Fruit fly (Drosophila melanogaster) whole organism, embryonic: ENCODE measurements around the gene pico.

ENCODE experiments used
- Bgb ChIP-seq: fragments of 200-800 bp; sonication (Bioruptor generic); IDR thresholded peaks from 2 replicates; pipeline ENCODE4 v1.3.6; 2022; ENCODE audit warnings: missing biosample characterization, missing genetic modification characterization; ENCODE audit not compliant: partially characterized antibody
- CG10267 ChIP-seq: fragments of 200-800 bp; sonication (Bioruptor generic); optimal IDR thresholded peaks from 2 replicates; lab custom pipeline; 2018; ENCODE audit warnings: missing biosample characterization, mild to moderate bottlenecking, missing genetic modification characterization, moderate library complexity
- CG11560 ChIP-seq: fragments of 200-800 bp; sonication (Bioruptor generic); IDR thresholded peaks from 3 replicates; pipeline ENCODE4 v1.3.6; 2022; ENCODE audit warnings: missing biosample characterization, missing genetic modification characterization
- CG12391 ChIP-seq: fragments of 200-800 bp; sonication (Bioruptor generic); optimal IDR thresholded peaks from 3 replicates; lab custom pipeline; 2018; ENCODE audit warnings: missing biosample characterization, mild to moderate bottlenecking, missing genetic modification characterization, moderate library complexity
- CG13287 ChIP-seq: fragments of 200-800 bp; sonication (Bioruptor generic); IDR thresholded peaks from 2 replicates; pipeline ENCODE4 v1.3.6; 2022; ENCODE audit warnings: missing biosample characterization, missing genetic modification characterization; ENCODE audit not compliant: partially characterized antibody
- CG16815 ChIP-seq: fragments of 200-800 bp; sonication (Bioruptor generic); optimal IDR thresholded peaks from 3 replicates; lab custom pipeline; 2017; ENCODE audit warnings: missing biosample characterization, mild to moderate bottlenecking, missing genetic modification characterization
- CG17912 ChIP-seq: fragments of 200-800 bp; sonication (Bioruptor generic); optimal IDR thresholded peaks from 2 replicates; lab custom pipeline; 2018; ENCODE audit warnings: missing biosample characterization, mild to moderate bottlenecking, missing genetic modification characterization
- CG18599 ChIP-seq: fragments of 200-800 bp; sonication (Bioruptor generic); optimal IDR thresholded peaks from 3 replicates; lab custom pipeline; 2017; ENCODE audit warnings: missing biosample characterization, missing genetic modification characterization, mild to moderate bottlenecking, moderate library complexity, missing genetic modification reagents
- CG18619 ChIP-seq: fragments of 200-800 bp; sonication (Bioruptor generic); optimal IDR thresholded peaks from 3 replicates; lab custom pipeline; 2017; ENCODE audit warnings: missing biosample characterization, mild to moderate bottlenecking, missing genetic modification characterization
- CG18764 ChIP-seq: fragments of 200-800 bp; sonication (Bioruptor generic); optimal IDR thresholded peaks from 3 replicates; lab custom pipeline; 2016; ENCODE audit warnings: missing biosample characterization, missing genetic modification characterization
- CG34422 ChIP-seq: fragments of 200-800 bp; sonication (Bioruptor generic); IDR thresholded peaks from 3 replicates; pipeline ENCODE4 v1.3.6; 2022; ENCODE audit warnings: missing biosample characterization, missing genetic modification characterization
- CG42726 ChIP-seq: fragments of 200-800 bp; sonication (Bioruptor generic); IDR thresholded peaks from 2 replicates; pipeline ENCODE4 v1.3.6; 2022; ENCODE audit warnings: missing biosample characterization, missing genetic modification characterization; ENCODE audit not compliant: partially characterized antibody
- CG5245 ChIP-seq: fragments of 200-800 bp; sonication (Bioruptor generic); optimal IDR thresholded peaks from 3 replicates; lab custom pipeline; 2016; ENCODE audit warnings: missing biosample characterization, missing genetic modification characterization
- CG6854 ChIP-seq: fragments of 200-800 bp; sonication (Bioruptor generic); optimal IDR thresholded peaks from 3 replicates; lab custom pipeline; 2017; ENCODE audit warnings: missing biosample characterization, mild to moderate bottlenecking, missing genetic modification characterization
- CG7556 ChIP-seq: fragments of 200-800 bp; sonication (Bioruptor generic); optimal IDR thresholded peaks from 2 replicates; lab custom pipeline; 2017; ENCODE audit warnings: missing biosample characterization, mild to moderate bottlenecking, missing genetic modification characterization
- CG8765 ChIP-seq: fragments of 200-800 bp; sonication (Bioruptor generic); IDR thresholded peaks from 2 replicates; pipeline ENCODE4 v1.3.6; 2022; ENCODE audit warnings: missing biosample characterization, missing genetic modification characterization
- CG9797 ChIP-seq: fragments of 200-800 bp; sonication (Bioruptor generic); optimal IDR thresholded peaks from 3 replicates; lab custom pipeline; 2018; ENCODE audit warnings: missing biosample characterization, mild to moderate bottlenecking, missing genetic modification characterization
- CoRest ChIP-seq: fragments of 200-800 bp; sonication (Bioruptor generic); optimal IDR thresholded peaks from 3 replicates; lab custom pipeline; 2018; ENCODE audit warnings: missing biosample characterization, mild to moderate bottlenecking, missing genetic modification characterization, moderate library complexity
- Hmx ChIP-seq: fragments of 200-800 bp; sonication (Bioruptor generic); optimal IDR thresholded peaks from 2 replicates; lab custom pipeline; 2016; ENCODE audit warnings: missing biosample characterization, missing genetic modification characterization
- Hsf ChIP-seq: fragments of 200-800 bp; sonication (Bioruptor generic); optimal IDR thresholded peaks from 3 replicates; lab custom pipeline; 2016; ENCODE audit warnings: missing biosample characterization, missing genetic modification characterization
- Max ChIP-seq: fragments of 200-800 bp; sonication (Bioruptor generic); optimal IDR thresholded peaks from 2 replicates; lab custom pipeline; 2016; ENCODE audit warnings: missing biosample characterization, mild to moderate bottlenecking, missing genetic modification characterization
- NFAT ChIP-seq: fragments of 200-800 bp; sonication (Bioruptor generic); IDR thresholded peaks from 2 replicates; pipeline ENCODE4 v1.3.6; 2022; ENCODE audit warnings: missing biosample characterization, missing genetic modification characterization
- Neu2 ChIP-seq: fragments of 200-800 bp; sonication (Bioruptor generic); optimal IDR thresholded peaks from 3 replicates; lab custom pipeline; 2016; ENCODE audit warnings: missing biosample characterization, missing genetic modification characterization, borderline replicate concordance
- Ptx1 ChIP-seq: fragments of 200-800 bp; sonication (Bioruptor generic); IDR thresholded peaks from 2 replicates; pipeline ENCODE4 v1.3.6; 2022; ENCODE audit warnings: missing biosample characterization, missing genetic modification characterization
- Sin3A ChIP-seq: fragments of >200 bp; optimal IDR thresholded peaks from 2 replicates; lab custom pipeline; 2018
- Stat92E ChIP-seq, 3 experiments: fragments of >200 bp in 2 of 3; fragments of 200-800 bp in 1 of 3; sonication (Bioruptor generic) in 1 of 3; optimal IDR thresholded peaks; 2 replicates each; lab custom pipeline; 2017 to 2019; ENCODE audit warnings: missing biosample characterization in 3 of 3, missing genetic modification characterization in 3 of 3, mild to moderate bottlenecking in 1 of 3, moderate library complexity in 1 of 3
- aop ChIP-seq: fragments of 200-800 bp; sonication (Bioruptor generic); IDR thresholded peaks from 2 replicates; pipeline ENCODE4 v1.3.6; 2022; ENCODE audit warnings: missing biosample characterization, missing genetic modification characterization
- ara ChIP-seq: fragments of 200-800 bp; sonication (Bioruptor generic); IDR thresholded peaks from 2 replicates; pipeline ENCODE4 v1.3.6; 2022; ENCODE audit warnings: missing biosample characterization, missing genetic modification characterization
- ash1 ChIP-seq: fragments of 200-800 bp; sonication (Bioruptor generic); optimal IDR thresholded peaks from 2 replicates; lab custom pipeline; 2018; ENCODE audit warnings: missing biosample characterization, mild to moderate bottlenecking, missing genetic modification characterization
- btn ChIP-seq: fragments of 200-800 bp; sonication (Bioruptor generic); optimal IDR thresholded peaks from 2 replicates; lab custom pipeline; 2016; ENCODE audit warnings: missing biosample characterization, missing genetic modification characterization
- eve ChIP-seq, 2 experiments: fragments of >200 bp; optimal IDR thresholded peaks; 2 replicates each; lab custom pipeline; 2017; ENCODE audit warnings: missing biosample characterization in 2 of 2, missing genetic modification characterization in 2 of 2
- fd3F ChIP-seq: fragments of 200-800 bp; sonication (Bioruptor generic); optimal IDR thresholded peaks from 2 replicates; lab custom pipeline; 2018; ENCODE audit warnings: missing biosample characterization, mild to moderate bottlenecking, missing genetic modification characterization, moderate library complexity
- gce ChIP-seq: fragments of 200-800 bp; sonication (Bioruptor generic); IDR thresholded peaks from 3 replicates; pipeline ENCODE4 v1.3.6; 2022; ENCODE audit warnings: missing biosample characterization, missing genetic modification characterization
- grau ChIP-seq: fragments of 200-800 bp; optimal IDR thresholded peaks from 3 replicates; lab custom pipeline; 2019; ENCODE audit warnings: missing biosample characterization, mild to moderate bottlenecking, missing genetic modification characterization, moderate library complexity
- jigr1 ChIP-seq: fragments of 200-800 bp; sonication (Bioruptor generic); IDR thresholded peaks from 3 replicates; pipeline ENCODE4 v1.3.6; 2022; ENCODE audit warnings: missing biosample characterization, missing genetic modification characterization
- lov ChIP-seq, 2 experiments: fragments of 200-800 bp in 1 of 2; fragments of >200 bp in 1 of 2; sonication (Bioruptor generic) in 1 of 2; IDR thresholded peaks in 1 of 2; optimal IDR thresholded peaks in 1 of 2; 2 replicates in 1 of 2; 3 replicates in 1 of 2; pipeline versions ENCODE4 v1.3.6 to Lab custom; 2017 to 2022; ENCODE audit warnings: missing biosample characterization in 1 of 2, missing genetic modification characterization in 1 of 2
- maf-S ChIP-seq: fragments of 200-800 bp; sonication (Bioruptor generic); optimal IDR thresholded peaks from 2 replicates; lab custom pipeline; 2016; ENCODE audit warnings: missing biosample characterization, missing genetic modification characterization
- otp ChIP-seq: fragments of 200-800 bp; sonication (Bioruptor generic); IDR thresholded peaks from 3 replicates; pipeline ENCODE4, ENCODE4 v1.3.6; 2022; ENCODE audit warnings: missing biosample characterization, missing genetic modification characterization
- pan ChIP-seq, 4 experiments: fragments of >200 bp in 3 of 4; fragments of 200-800 bp in 1 of 4; sonication (Bioruptor generic) in 1 of 4; optimal IDR thresholded peaks in 3 of 4; IDR thresholded peaks in 1 of 4; 2 replicates each; pipeline versions ENCODE4 v1.3.6 to Lab custom; 2017 to 2022; ENCODE audit warnings: missing biosample characterization in 2 of 4, missing genetic modification characterization in 2 of 4, mixed read lengths in 1 of 4
- psq ChIP-seq: fragments of 200-800 bp; sonication (Bioruptor generic); optimal IDR thresholded peaks from 2 replicates; lab custom pipeline; 2017; ENCODE audit warnings: missing biosample characterization, missing genetic modification characterization
- salm ChIP-seq: fragments of 200-800 bp; sonication (Bioruptor generic); optimal IDR thresholded peaks from 2 replicates; lab custom pipeline; 2018; ENCODE audit warnings: missing biosample characterization, mild to moderate bottlenecking, missing genetic modification characterization
- sc ChIP-seq, 3 experiments: fragments of >200 bp in 2 of 3; fragments of 200-800 bp in 1 of 3; sonication (Bioruptor generic) in 1 of 3; optimal IDR thresholded peaks; 2 replicates in 2 of 3; 3 replicates in 1 of 3; lab custom pipeline; 2017; ENCODE audit warnings: mild to moderate bottlenecking in 1 of 3, missing biosample characterization in 1 of 3, missing genetic modification characterization in 1 of 3, missing genetic modification reagents in 1 of 3
- scrt ChIP-seq: fragments of 200-800 bp; sonication (Bioruptor generic); optimal IDR thresholded peaks from 2 replicates; lab custom pipeline; 2018; ENCODE audit warnings: missing biosample characterization, mild to moderate bottlenecking, missing genetic modification characterization, moderate library complexity
- sim ChIP-seq: fragments of 200-800 bp; sonication (Bioruptor generic); IDR thresholded peaks from 2 replicates; pipeline ENCODE4 v1.3.6; 2022; ENCODE audit warnings: missing biosample characterization, missing genetic modification characterization
- tna ChIP-seq: fragments of 200-800 bp; sonication (Bioruptor generic); IDR thresholded peaks from 2 replicates; pipeline ENCODE4 v1.3.6; 2022; ENCODE audit warnings: missing biosample characterization, missing genetic modification characterization; ENCODE audit not compliant: partially characterized antibody
- unc-4 ChIP-seq: fragments of 200-800 bp; sonication (Bioruptor generic); IDR thresholded peaks from 2 replicates; pipeline ENCODE4 v1.3.6; 2022; ENCODE audit warnings: missing biosample characterization, missing genetic modification characterization; ENCODE audit not compliant: partially characterized antibody
- zen2 ChIP-seq: fragments of 200-800 bp; sonication (Bioruptor generic); IDR thresholded peaks from 3 replicates; pipeline ENCODE4 v1.3.6; 2022; ENCODE audit warnings: missing biosample characterization, missing genetic modification characterization; ENCODE audit not compliant: partially characterized antibody

The pico gene

DNA sequence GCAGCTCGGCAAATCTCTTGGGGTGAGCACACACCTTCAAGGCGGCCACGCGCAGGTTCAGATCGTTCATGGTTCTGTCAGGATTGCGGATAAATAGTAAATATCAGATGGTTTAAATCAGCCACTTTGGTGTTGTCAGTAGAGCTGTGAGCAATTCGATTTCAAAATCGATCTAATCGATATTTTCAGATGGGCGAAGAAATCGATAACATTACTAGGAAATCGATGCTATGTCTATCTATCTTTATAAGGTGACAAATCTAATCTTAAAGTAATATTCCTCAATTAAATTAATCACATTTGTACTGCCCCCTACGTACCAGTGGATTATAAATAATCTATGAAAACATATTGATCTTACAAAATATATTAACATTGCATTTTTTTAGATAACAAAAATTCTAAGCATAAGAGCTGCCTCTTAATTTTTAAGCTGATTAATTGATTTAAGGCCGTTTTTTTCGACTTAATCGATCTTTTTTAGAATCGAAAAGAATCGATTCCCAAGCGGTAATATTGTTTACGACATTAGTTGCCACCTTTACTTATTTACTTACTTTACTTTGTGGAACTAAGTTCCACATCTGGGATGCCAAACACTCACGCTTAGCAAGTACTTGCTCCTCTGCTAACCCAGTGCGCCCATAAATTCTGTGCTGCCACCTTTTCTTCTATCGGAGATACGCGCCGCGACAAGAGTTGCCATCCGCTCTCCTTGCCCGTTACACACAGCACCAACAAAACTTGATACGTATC, 13.7 kb upstream of the pico start, which contains the start of gene THADA (continued):
- TF ChIP-seq CG18619 = no peak
- peak; percentile 86 for TF ChIP-seq zen2 (GFP tag; lab: Robert Waterston, UW)
- TF ChIP-seq Bgb = peak; percentile 97
- no peak for TF ChIP-seq sim (GFP tag; lab: Robert Waterston, UW)
- no peak for TF ChIP-seq CG5245 (GFP tag; lab: Kevin White, UChicago)
- no peak for TF ChIP-seq scrt
- peak; percentile 43 for TF ChIP-seq Hsf (GFP tag; lab: Kevin White, UChicago)
- TF ChIP-seq lov (optimal IDR thresholded peaks at IDR 0.05; lab: Kevin White, UChicago) = no peak
- no peak for TF ChIP-seq lov (GFP tag; IDR thresholded peaks at IDR 0.05; lab: Robert Waterston, UW)
- TF ChIP-seq CG9797 = peak; percentile 54
- TF ChIP-seq CG18599 (GFP tag; lab: Kevin White, UChicago) = no peak
- peak; percentile 45 for TF ChIP-seq CG10267
- peak; percentile 34; the same call in 1 of the 2 replicates for TF ChIP-seq CG8765 (GFP tag; lab: Robert Waterston, UW)
- TF ChIP-seq CG13287 (GFP tag; lab: Robert Waterston, UW) = peak; percentile 93
- TF ChIP-seq gce (GFP tag; lab: Robert Waterston, UW) = no peak
- TF ChIP-seq CG11560 (tag; lab: Robert Waterston, UW) = peak; percentile 33; the same call in 1 of the 3 replicates
- no peak for TF ChIP-seq pan (optimal IDR thresholded peaks at IDR 0.05; lab: Kevin White, UChicago)
- peak in 1 of 2 experiments; percentile 15 for TF ChIP-seq pan (GFP tag; optimal IDR thresholded peaks at IDR 0.05 in 1 of 2, IDR thresholded peaks at IDR 0.05 in 1 of 2)
- TF ChIP-seq Hmx (GFP tag; lab: Kevin White, UChicago) = no peak
- no peak for TF ChIP-seq maf-S
- no peak for TF ChIP-seq Stat92E (GFP tag; optimal IDR thresholded peaks at IDR 0.05; lab: Kevin White, UChicago)
- TF ChIP-seq Neu2 (GFP tag; lab: Kevin White, UChicago) = no peak
- TF ChIP-seq unc-4 (GFP tag; lab: Robert Waterston, UW) = peak; percentile 93
- peak; percentile 83 for TF ChIP-seq Sin3A (lab: Kevin White, UChicago)
- peak; percentile 59 for TF ChIP-seq Max (GFP tag; lab: Kevin White, UChicago)
- TF ChIP-seq btn (GFP tag; lab: Kevin White, UChicago) = no peak
- no peak for TF ChIP-seq ash1 (GFP tag; lab: Kevin White, UChicago)
- TF ChIP-seq CG42726 (GFP tag; lab: Robert Waterston, UW) = peak; percentile 97
- TF ChIP-seq CG6854 (GFP tag; lab: Kevin White, UChicago) = no peak
- TF ChIP-seq CG34422 = no peak
- TF ChIP-seq CoRest (tag; lab: Kevin White, UChicago) = peak; percentile 44
- TF ChIP-seq CG18764 (GFP tag; lab: Kevin White, UChicago) = no peak
- no peak for TF ChIP-seq fd3F
- TF ChIP-seq tna (GFP tag; lab: Robert Waterston, UW) = peak; percentile 87
- TF ChIP-seq aop (GFP tag; lab: Robert Waterston, UW) = no peak
- TF ChIP-seq CG16815 (GFP tag; lab: Kevin White, UChicago) = no peak
- TF ChIP-seq Ptx1 (GFP tag; lab: Robert Waterston, UW) = peak; percentile 34
- no peak for TF ChIP-seq ara (GFP tag; lab: Robert Waterston, UW)
- TF ChIP-seq CG7556 (GFP tag; lab: Kevin White, UChicago) = peak; percentile 56
- no peak for TF ChIP-seq eve (GFP tag; optimal IDR thresholded peaks at IDR 0.05; lab: Kevin White, UChicago)
- peak; percentile 39 for TF ChIP-seq grau
- TF ChIP-seq otp (GFP tag; lab: Robert Waterston, UW) = no peak
- no peak for TF ChIP-seq CG17912 (GFP tag; lab: Kevin White, UChicago)
- peak; percentile 51 for TF ChIP-seq NFAT (GFP tag; lab: Robert Waterston, UW)
- no peak for TF ChIP-seq salm (tag; lab: Kevin White, UChicago)
- TF ChIP-seq jigr1 (GFP tag; lab: Robert Waterston, UW) = no peak
- no peak for TF ChIP-seq psq (GFP tag; lab: Kevin White, UChicago)
- TF ChIP-seq sc (optimal IDR thresholded peaks at IDR 0.05; lab: Kevin White, UChicago) = no peak
- TF ChIP-seq sc (GFP tag; optimal IDR thresholded peaks at IDR 0.05; lab: Kevin White, UChicago) = no peak
- TF ChIP-seq CG12391 (tag; lab: Kevin White, UChicago) = peak; percentile 76
